Worm (Caenorhabditis elegans) whole organism, mixed stage, embryonic: Measurements from ENCODE around the gene gtbp-1.

Experiments
- elt-1 ChIP-seq: sonication (generic microtip); optimal IDR thresholded peaks from 2 replicates; lab custom pipeline; 2017; ENCODE audit warnings: missing genetic modification characterization, mild to moderate bottlenecking, missing compliant biosample characterization, antibody characterized with exemption, moderate library complexity, borderline replicate concordance; ENCODE audit not compliant: insufficient read depth
- nhr-2 ChIP-seq: fragments of 150-350 bp; optimal IDR thresholded peaks from 2 replicates; lab custom pipeline; 2014; ENCODE audit warnings: missing biosample characterization, missing genetic modification characterization

ce11 chrIV:10161706-10162105 is 33.0 kb upstream of the gtbp-1 start, which contains the start of gene pps-1:
- TF ChIP-seq elt-1 (tag; lab: Kevin White, UChicago) (no peak), nhr-2 (tag; lab: Kevin White, UChicago) (no peak)
